Fruit fly (Drosophila melanogaster): ENCODE measurements around the gene CG12375.

Gene CG12375

DNA sequence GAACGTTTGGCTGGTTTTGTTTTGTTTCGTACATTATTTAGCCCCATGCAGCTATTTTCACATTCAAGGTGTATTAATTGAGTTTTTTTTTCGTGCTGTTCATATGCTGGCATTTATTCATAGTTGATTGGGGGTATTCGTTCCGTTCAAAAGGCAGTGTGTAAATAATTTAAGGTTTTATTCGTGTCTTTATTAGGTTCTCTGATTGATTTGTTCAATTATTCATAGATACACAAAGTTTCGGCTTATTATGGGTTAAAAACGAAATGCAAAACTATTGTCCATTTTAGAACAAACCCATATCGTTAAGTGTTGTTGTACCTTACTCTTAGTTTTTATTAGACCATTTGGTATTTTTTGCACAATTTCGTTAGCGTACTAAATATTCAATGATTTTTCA lies 35.3 kb downstream of the CG12375 start:
- TF ChIP-seq CG7368 (GFP tag; optimal IDR thresholded peaks at IDR 0.05) (no peak), CG31627 (GFP tag; optimal IDR thresholded peaks at IDR 0.05) (no peak)

DNA sequence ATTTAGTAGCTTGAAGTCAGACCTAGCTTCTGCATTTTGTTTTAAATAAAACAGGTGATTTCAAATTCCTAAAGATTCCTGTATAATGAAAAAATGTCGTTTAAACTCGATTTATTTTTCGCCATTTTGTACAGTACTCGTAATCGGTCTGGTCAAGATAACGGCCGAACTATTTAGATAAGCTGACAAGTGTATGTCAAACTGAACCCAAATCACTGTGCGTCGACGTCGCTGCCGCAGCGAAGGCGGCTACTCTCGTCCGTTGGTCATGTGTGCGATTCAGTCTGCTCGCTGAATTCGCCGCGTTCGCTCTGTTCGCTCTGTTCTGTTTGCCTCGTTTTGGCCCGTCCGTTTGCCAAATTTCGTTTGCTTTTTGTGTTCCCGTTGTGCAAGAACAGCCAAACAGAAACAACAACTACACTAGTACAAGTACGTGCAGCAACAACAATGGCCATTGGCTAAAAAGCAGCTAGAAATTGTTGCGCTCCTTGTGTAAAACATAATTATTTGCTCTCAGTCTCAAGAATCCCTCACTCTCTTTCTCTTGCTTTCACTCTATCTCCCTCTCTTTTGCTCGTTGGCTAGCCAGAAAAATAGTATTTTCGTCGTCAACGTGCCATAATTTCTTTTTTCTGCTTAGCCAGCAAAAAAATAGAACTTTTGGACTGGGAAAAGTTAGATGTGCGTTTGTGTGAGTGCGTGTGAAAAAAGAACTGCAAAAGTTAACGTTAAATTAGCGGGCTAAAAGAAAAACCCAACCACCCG lies 38.5 kb downstream of the CG12375 start:
- TF ChIP-seq Hr4 (GFP tag; optimal IDR thresholded peaks at IDR 0.05) (peak; percentile 54), Sox14 (GFP tag; optimal IDR thresholded peaks at IDR 0.05) (peak; percentile 1), salr (GFP tag; optimal IDR thresholded peaks at IDR 0.05) (peak in 1 of 2 experiments; percentile 3), fkh (GFP tag; optimal IDR thresholded peaks at IDR 0.05) (peak; percentile 11), CG31627 (GFP tag; optimal IDR thresholded peaks at IDR 0.05) (peak; percentile 29), lz (GFP tag; optimal IDR thresholded peaks at IDR 0.05) (peak; percentile 20), acj6 (GFP tag; optimal IDR thresholded peaks at IDR 0.05) (peak; percentile 22), fd85E (GFP tag; optimal IDR thresholded peaks at IDR 0.05) (no peak), dac (GFP tag; optimal IDR thresholded peaks at IDR 0.05) (no peak), Eip75B (GFP tag; optimal IDR thresholded peaks at IDR 0.05) (peak; percentile 38), Eip78C (GFP tag) (peak; percentile 67), CG32006 (GFP tag; optimal IDR thresholded peaks at IDR 0.05) (peak; percentile 62), net (GFP tag; optimal IDR thresholded peaks at IDR 0.05) (peak; percentile 31), svp (GFP tag) (peak; percentile 77), CG6854 (GFP tag; optimal IDR thresholded peaks at IDR 0.05) (no peak), topi (GFP tag; optimal IDR thresholded peaks at IDR 0.05) (peak; percentile 29), Sox102F (GFP tag; optimal IDR thresholded peaks at IDR 0.05) (peak; percentile 44), vri (GFP tag; optimal IDR thresholded peaks at IDR 0.05) (peak; percentile 49), CG15336 (GFP tag; IDR thresholded peaks at IDR 0.05) (0 out of 2 replicates have a peak, but pooled peaks have one; percentile 14), CG8119 (GFP tag; IDR thresholded peaks at IDR 0.05) (no peak; the same call in 2 of the 3 replicates), CG10669 (GFP tag; optimal IDR thresholded peaks at IDR 0.05) (no peak), CG4318 (GFP tag; optimal IDR thresholded peaks at IDR 0.05) (peak; percentile 4), CG11294 (GFP tag; IDR thresholded peaks at IDR 0.05) (no peak), CG10631 (GFP tag; optimal IDR thresholded peaks at IDR 0.05) (no peak), CG1621 (tag; optimal IDR thresholded peaks at IDR 0.05) (no peak), CG34406 (GFP tag; optimal IDR thresholded peaks at IDR 0.05) (peak; percentile 29), Met (GFP tag; optimal IDR thresholded peaks at IDR 0.05) (peak; percentile 13), Hr39 (GFP tag; optimal IDR thresholded peaks at IDR 0.05) (peak; percentile 14), CG6163 (GFP tag; IDR thresholded peaks at IDR 0.05) (peak; percentile 55; the same call in 2 of the 3 replicates), Lpt (GFP tag; optimal IDR thresholded peaks at IDR 0.05) (no peak), CG6808 (GFP tag; optimal IDR thresholded peaks at IDR 0.05) (no peak), eg (GFP tag; IDR thresholded peaks at IDR 0.05) (peak; percentile 33; the same call in 1 of the 3 replicates), CG3919 (GFP tag; optimal IDR thresholded peaks at IDR 0.05) (peak; percentile 31), Smox (GFP tag; optimal IDR thresholded peaks at IDR 0.05) (peak; percentile 24), CG8632 (GFP tag; optimal IDR thresholded peaks at IDR 0.05) (peak; percentile 17), esn (GFP tag; optimal IDR thresholded peaks at IDR 0.05) (peak; percentile 55), OdsH (GFP tag; optimal IDR thresholded peaks at IDR 0.05) (peak; percentile 15), pdm3 (GFP tag; optimal IDR thresholded peaks at IDR 0.05) (peak; percentile 26), CG6276 (GFP tag; optimal IDR thresholded peaks at IDR 0.05) (peak; percentile 33), achi (GFP tag; optimal IDR thresholded peaks at IDR 0.05) (peak; percentile 30)

All from whole organism, prepupa.